Worm (Caenorhabditis elegans) whole organism, midembryonic: ENCODE data around the gene mif-4.

Experiments used
- cog-1 ChIP-seq: sonication (generic microtip); optimal IDR thresholded peaks from 2 replicates; lab custom pipeline; 2016; ENCODE audit warnings: missing genetic modification characterization, missing compliant biosample characterization
- flt-1 ChIP-seq: fragments of 200-800 bp; sonication (Bioruptor generic); IDR thresholded peaks from 2 replicates; pipeline ENCODE4 v1.3.6; 2022; ENCODE audit warnings: missing genetic modification characterization, missing compliant biosample characterization
- ref-1 ChIP-seq: fragments of 200-800 bp; sonication (Bioruptor generic); conservative IDR thresholded peaks from 2 replicates; pipeline ENCODE4 v1.3.6; 2022; ENCODE audit warnings: missing genetic modification reagents, missing genetic modification characterization, missing compliant biosample characterization
- ztf-23 ChIP-seq: fragments of 200-800 bp; sonication (Bioruptor generic); IDR thresholded peaks from 2 replicates; pipeline ENCODE4 v1.3.6; 2022; ENCODE audit warnings: missing genetic modification reagents, missing genetic modification characterization, missing compliant biosample characterization
- ztf-29 ChIP-seq: fragments of 200-800 bp; sonication (Bioruptor generic); IDR thresholded peaks from 2 replicates; pipeline ENCODE4 v1.3.6; 2022; ENCODE audit warnings: missing genetic modification reagents, missing genetic modification characterization, missing compliant biosample characterization

DNA sequence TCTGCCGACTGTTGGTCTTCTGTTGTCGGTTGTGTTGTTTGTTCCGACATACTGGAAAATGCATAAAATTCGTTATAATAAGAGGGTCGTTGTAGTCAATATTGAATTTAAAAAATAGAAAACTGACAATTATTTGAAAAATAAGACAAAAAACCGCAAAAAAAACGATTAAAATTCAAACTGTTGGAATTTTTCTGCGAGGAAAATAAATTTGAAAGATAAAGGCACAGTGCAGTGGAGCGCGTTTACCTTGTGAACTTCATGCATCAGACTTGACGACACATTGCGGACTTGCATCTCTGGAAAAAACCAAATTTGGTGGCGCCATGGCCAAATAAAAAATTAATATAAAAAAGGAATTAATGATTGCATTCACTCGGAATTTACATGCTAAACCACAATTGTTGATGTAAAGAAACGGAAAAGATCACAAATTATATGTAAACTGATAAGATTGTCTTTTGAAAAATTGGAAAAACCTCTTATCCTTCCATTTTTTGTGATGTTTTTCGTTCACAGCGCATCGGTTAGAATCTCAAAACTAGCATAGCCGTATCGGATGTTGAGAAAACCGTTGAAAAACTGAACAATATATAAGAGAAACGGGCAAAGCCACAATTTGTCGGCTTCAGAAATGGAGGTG lies 40.8 kb upstream of the mif-4 start, which contains the start of the genes hrpf-2 and bli-6:
- TF ChIP-seq cog-1 (no peak), ztf-29 (GFP tag; lab: Robert Waterston, UW) (no peak), ztf-23 (GFP tag; lab: Robert Waterston, UW) (no peak), flt-1 (GFP tag; lab: Robert Waterston, UW) (no peak), ref-1 (GFP tag; lab: Robert Waterston, UW) (no peak)
